Fruit fly (Drosophila melanogaster) whole organism, embryonic: Measurements from ENCODE around the gene Ptp99A.

Experiments
- Atf-2 ChIP-seq: fragments of 200-800 bp; sonication (Bioruptor generic); optimal IDR thresholded peaks from 2 replicates; lab custom pipeline; 2016; ENCODE audit warnings: missing biosample characterization, missing genetic modification characterization
- Bteb2 ChIP-seq: fragments of 200-800 bp; sonication (Bioruptor generic); optimal IDR thresholded peaks from 2 replicates; lab custom pipeline; 2016; ENCODE audit warnings: missing biosample characterization, missing genetic modification characterization
- C15 ChIP-seq: fragments of 200-800 bp; sonication (Bioruptor generic); IDR thresholded peaks from 3 replicates; pipeline ENCODE4 v1.3.6; 2022; ENCODE audit warnings: missing biosample characterization, missing genetic modification characterization
- CG13624 ChIP-seq: fragments of 200-800 bp; sonication (Bioruptor generic); optimal IDR thresholded peaks from 2 replicates; lab custom pipeline; 2016; ENCODE audit warnings: missing biosample characterization, missing genetic modification characterization
- CG14050 ChIP-seq: fragments of 200-800 bp; sonication (Bioruptor generic); IDR thresholded peaks from 3 replicates; pipeline ENCODE4 v1.3.6; 2022; ENCODE audit warnings: missing biosample characterization, missing genetic modification characterization
- CG15514 ChIP-seq: fragments of 200-800 bp; sonication (Bioruptor generic); optimal IDR thresholded peaks from 3 replicates; lab custom pipeline; 2017; ENCODE audit warnings: missing biosample characterization, missing genetic modification characterization, mild to moderate bottlenecking, moderate library complexity, missing genetic modification reagents
- CG1647 ChIP-seq: fragments of 200-800 bp; sonication (Bioruptor generic); optimal IDR thresholded peaks from 3 replicates; lab custom pipeline; 2016; ENCODE audit warnings: missing biosample characterization, missing genetic modification characterization
- CG18619 ChIP-seq: fragments of 200-800 bp; sonication (Bioruptor generic); optimal IDR thresholded peaks from 3 replicates; lab custom pipeline; 2017; ENCODE audit warnings: missing biosample characterization, mild to moderate bottlenecking, missing genetic modification characterization
- CG2199 ChIP-seq: fragments of 200-800 bp; sonication (Bioruptor generic); IDR thresholded peaks from 3 replicates; pipeline ENCODE4 v1.3.6; 2022; ENCODE audit warnings: missing biosample characterization, missing genetic modification characterization
- CG3281 ChIP-seq: fragments of 200-800 bp; sonication (Bioruptor generic); optimal IDR thresholded peaks from 3 replicates; lab custom pipeline; 2017; ENCODE audit warnings: missing biosample characterization, mild to moderate bottlenecking, missing genetic modification characterization
- CG6175 ChIP-seq: fragments of 200-800 bp; sonication (Bioruptor generic); IDR thresholded peaks from 3 replicates; pipeline ENCODE4 v1.3.6; 2022; ENCODE audit warnings: missing biosample characterization, missing genetic modification characterization
- CG7556 ChIP-seq: fragments of 200-800 bp; sonication (Bioruptor generic); optimal IDR thresholded peaks from 2 replicates; lab custom pipeline; 2017; ENCODE audit warnings: missing biosample characterization, mild to moderate bottlenecking, missing genetic modification characterization
- CG8765 ChIP-seq: fragments of 200-800 bp; sonication (Bioruptor generic); IDR thresholded peaks from 2 replicates; pipeline ENCODE4 v1.3.6; 2022; ENCODE audit warnings: missing biosample characterization, missing genetic modification characterization
- CG8944 ChIP-seq: fragments of 200-800 bp; sonication (Bioruptor generic); optimal IDR thresholded peaks from 3 replicates; lab custom pipeline; 2016; ENCODE audit warnings: missing biosample characterization, missing genetic modification characterization
- CG9215 ChIP-seq: fragments of 200-800 bp; sonication (Bioruptor generic); IDR thresholded peaks from 2 replicates; pipeline ENCODE4 v1.3.6; 2022; ENCODE audit warnings: missing biosample characterization, missing genetic modification characterization
- CHES-1-like ChIP-seq: fragments of 200-800 bp; sonication (Bioruptor generic); optimal IDR thresholded peaks from 2 replicates; lab custom pipeline; 2016; ENCODE audit warnings: missing biosample characterization, missing genetic modification characterization
- CoRest ChIP-seq: fragments of 200-800 bp; sonication (Bioruptor generic); optimal IDR thresholded peaks from 3 replicates; lab custom pipeline; 2018; ENCODE audit warnings: missing biosample characterization, mild to moderate bottlenecking, missing genetic modification characterization, moderate library complexity
- CrebB ChIP-seq: fragments of 200-800 bp; sonication (Bioruptor generic); optimal IDR thresholded peaks from 3 replicates; lab custom pipeline; 2018; ENCODE audit warnings: missing biosample characterization, mild to moderate bottlenecking, missing genetic modification characterization
- D19B ChIP-seq: fragments of 200-800 bp; sonication (Bioruptor generic); optimal IDR thresholded peaks from 2 replicates; lab custom pipeline; 2017; ENCODE audit warnings: missing biosample characterization, mild to moderate bottlenecking, missing genetic modification characterization
- Dip3 ChIP-seq: fragments of 200-800 bp; sonication (Bioruptor generic); optimal IDR thresholded peaks from 3 replicates; lab custom pipeline; 2016; ENCODE audit warnings: missing biosample characterization, missing genetic modification characterization
- Drgx ChIP-seq: fragments of 200-800 bp; sonication (Bioruptor generic); IDR thresholded peaks from 2 replicates; pipeline ENCODE4 v1.3.6; 2022; ENCODE audit warnings: missing biosample characterization, missing genetic modification characterization
- Ets97D ChIP-seq: fragments of 200-800 bp; sonication (Bioruptor generic); optimal IDR thresholded peaks from 3 replicates; lab custom pipeline; 2016; ENCODE audit warnings: missing biosample characterization, missing genetic modification characterization
- Hmr ChIP-seq: fragments of 200-800 bp; sonication (Bioruptor generic); optimal IDR thresholded peaks from 3 replicates; lab custom pipeline; 2017; ENCODE audit warnings: mild to moderate bottlenecking, missing biosample characterization, missing genetic modification reagents, missing genetic modification characterization
- Hmx ChIP-seq: fragments of 200-800 bp; sonication (Bioruptor generic); optimal IDR thresholded peaks from 2 replicates; lab custom pipeline; 2016; ENCODE audit warnings: missing biosample characterization, missing genetic modification characterization
- Hsf ChIP-seq: fragments of 200-800 bp; sonication (Bioruptor generic); optimal IDR thresholded peaks from 3 replicates; lab custom pipeline; 2016; ENCODE audit warnings: missing biosample characterization, missing genetic modification characterization
- Meics ChIP-seq: fragments of 200-800 bp; sonication (Bioruptor generic); optimal IDR thresholded peaks from 2 replicates; lab custom pipeline; 2017; ENCODE audit warnings: missing biosample characterization, mild to moderate bottlenecking, missing genetic modification characterization
- NFAT ChIP-seq: fragments of 200-800 bp; sonication (Bioruptor generic); IDR thresholded peaks from 2 replicates; pipeline ENCODE4 v1.3.6; 2022; ENCODE audit warnings: missing biosample characterization, missing genetic modification characterization
- Ravus ChIP-seq: fragments of 200-800 bp; sonication (Bioruptor generic); IDR thresholded peaks from 2 replicates; pipeline ENCODE4 v1.3.6; 2022; ENCODE audit warnings: missing biosample characterization, missing genetic modification characterization
- Scr ChIP-seq: fragments of 200-800 bp; sonication (Bioruptor generic); IDR thresholded peaks from 2 replicates; pipeline ENCODE4 v1.3.6; 2022; ENCODE audit warnings: missing biosample characterization, missing genetic modification characterization; ENCODE audit not compliant: partially characterized antibody
- Sox100B ChIP-seq: fragments of 200-800 bp; sonication (Bioruptor generic); optimal IDR thresholded peaks from 3 replicates; lab custom pipeline; 2018; ENCODE audit warnings: missing biosample characterization, mild to moderate bottlenecking, missing genetic modification characterization
- Sox102F ChIP-seq: fragments of 200-800 bp; sonication (Bioruptor generic); optimal IDR thresholded peaks from 2 replicates; lab custom pipeline; 2018; ENCODE audit warnings: missing biosample characterization, mild to moderate bottlenecking, missing genetic modification characterization, moderate library complexity
- Sry-β ChIP-seq: fragments of 200-800 bp; sonication (Bioruptor generic); optimal IDR thresholded peaks from 2 replicates; lab custom pipeline; 2018; ENCODE audit warnings: missing biosample characterization, mild to moderate bottlenecking, missing genetic modification characterization, moderate library complexity
- Xrp1 ChIP-seq: fragments of 200-800 bp; sonication (Bioruptor generic); IDR thresholded peaks from 2 replicates; pipeline ENCODE4 v1.3.6; 2022; ENCODE audit warnings: missing biosample characterization, missing genetic modification characterization
- ac ChIP-seq: fragments of 200-800 bp; sonication (Bioruptor generic); optimal IDR thresholded peaks from 3 replicates; lab custom pipeline; 2017; ENCODE audit warnings: missing biosample characterization, mild to moderate bottlenecking, missing genetic modification characterization
- ara ChIP-seq: fragments of 200-800 bp; sonication (Bioruptor generic); IDR thresholded peaks from 2 replicates; pipeline ENCODE4 v1.3.6; 2022; ENCODE audit warnings: missing biosample characterization, missing genetic modification characterization
- bsh ChIP-seq, 2 experiments: fragments of 200-800 bp; sonication (Bioruptor generic); optimal IDR thresholded peaks; 2 replicates each; lab custom pipeline; 2017 to 2018; ENCODE audit warnings: mild to moderate bottlenecking in 2 of 2, missing biosample characterization in 2 of 2, missing genetic modification characterization in 2 of 2, moderate library complexity in 1 of 2
- danr ChIP-seq: fragments of 200-800 bp; sonication (Bioruptor generic); IDR thresholded peaks from 2 replicates; pipeline ENCODE4 v1.3.6; 2022; ENCODE audit warnings: missing biosample characterization, missing genetic modification characterization
- dimm ChIP-seq: fragments of 200-800 bp; sonication (Bioruptor generic); IDR thresholded peaks from 2 replicates; pipeline ENCODE4 v1.3.6; 2022; ENCODE audit warnings: missing biosample characterization, missing genetic modification characterization
- fd64A ChIP-seq: fragments of 200-800 bp; sonication (Bioruptor generic); optimal IDR thresholded peaks from 3 replicates; lab custom pipeline; 2018; ENCODE audit warnings: missing biosample characterization, mild to moderate bottlenecking, missing genetic modification characterization
- gce ChIP-seq: fragments of 200-800 bp; sonication (Bioruptor generic); IDR thresholded peaks from 3 replicates; pipeline ENCODE4 v1.3.6; 2022; ENCODE audit warnings: missing biosample characterization, missing genetic modification characterization
- hkb ChIP-seq, 2 experiments: fragments of 200-800 bp in 1 of 2; fragments of >200 bp in 1 of 2; sonication (Bioruptor generic) in 1 of 2; IDR thresholded peaks in 1 of 2; optimal IDR thresholded peaks in 1 of 2; 2 replicates each; pipeline versions ENCODE4 v1.3.6 to Lab custom; 2017 to 2022; ENCODE audit warnings: missing biosample characterization in 1 of 2, missing genetic modification characterization in 1 of 2
- jing ChIP-seq: fragments of 200-800 bp; sonication (Bioruptor generic); optimal IDR thresholded peaks from 2 replicates; lab custom pipeline; 2018; ENCODE audit warnings: missing biosample characterization, mild to moderate bottlenecking, missing genetic modification characterization
- kah ChIP-seq: fragments of 200-800 bp; sonication (Bioruptor generic); optimal IDR thresholded peaks from 2 replicates; lab custom pipeline; 2018; ENCODE audit warnings: missing biosample characterization, mild to moderate bottlenecking, missing genetic modification characterization
- lola ChIP-seq, 3 experiments: fragments of >200 bp in 2 of 3; fragments of 200-800 bp in 1 of 3; sonication (Bioruptor generic) in 1 of 3; optimal IDR thresholded peaks; 2 replicates each; lab custom pipeline; 2017 to 2019; ENCODE audit warnings: missing biosample characterization in 3 of 3, missing genetic modification characterization in 3 of 3, mild to moderate bottlenecking in 1 of 3, moderate library complexity in 1 of 3
- nerfin-1 ChIP-seq: fragments of 200-800 bp; sonication (Bioruptor generic); optimal IDR thresholded peaks from 3 replicates; lab custom pipeline; 2019; ENCODE audit warnings: missing biosample characterization, mild to moderate bottlenecking, missing genetic modification characterization, moderate library complexity
- pan ChIP-seq, 4 experiments: fragments of >200 bp in 3 of 4; fragments of 200-800 bp in 1 of 4; sonication (Bioruptor generic) in 1 of 4; optimal IDR thresholded peaks in 3 of 4; IDR thresholded peaks in 1 of 4; 2 replicates each; pipeline versions ENCODE4 v1.3.6 to Lab custom; 2017 to 2022; ENCODE audit warnings: missing biosample characterization in 2 of 4, missing genetic modification characterization in 2 of 4, mixed read lengths in 1 of 4
- peb ChIP-seq: fragments of 200-800 bp; sonication (Bioruptor generic); IDR thresholded peaks from 2 replicates; pipeline ENCODE4 v1.3.6; 2022; ENCODE audit warnings: missing biosample characterization, missing genetic modification characterization
- schlank ChIP-seq: fragments of 200-800 bp; sonication (Bioruptor generic); optimal IDR thresholded peaks from 2 replicates; lab custom pipeline; 2018; ENCODE audit warnings: missing biosample characterization, mild to moderate bottlenecking, missing genetic modification characterization
- unpg ChIP-seq: fragments of 200-800 bp; sonication (Bioruptor generic); optimal IDR thresholded peaks from 3 replicates; lab custom pipeline; 2018; ENCODE audit warnings: missing biosample characterization, mild to moderate bottlenecking, missing genetic modification characterization, moderate library complexity
- vvl ChIP-seq: fragments of 200-800 bp; sonication (Bioruptor generic); IDR thresholded peaks from 2 replicates; pipeline ENCODE4 v1.3.6; 2022; ENCODE audit warnings: missing biosample characterization, missing genetic modification characterization
- yki ChIP-seq: fragments of >200 bp; optimal IDR thresholded peaks from 3 replicates; lab custom pipeline; 2018

Gene Ptp99A

dm6 chr3R:29522164-29522563, 144.7 kb downstream of the Ptp99A start (continued):
- no peak for TF ChIP-seq C15
- TF ChIP-seq gce (GFP tag; lab: Robert Waterston, UW) = no peak
- TF ChIP-seq lola (GFP tag; optimal IDR thresholded peaks at IDR 0.05; lab: Kevin White, UChicago) = peak in 1 of 3 experiments; percentile 80
- TF ChIP-seq Xrp1 (GFP tag; lab: Robert Waterston, UW) = peak; percentile 82
- TF ChIP-seq nerfin-1 (tag; lab: Kevin White, UChicago) = peak; percentile 46
- no peak for TF ChIP-seq Atf-2 (GFP tag; lab: Kevin White, UChicago)
- TF ChIP-seq hkb (optimal IDR thresholded peaks at IDR 0.05; lab: Kevin White, UChicago) = no peak
- TF ChIP-seq hkb (GFP tag; IDR thresholded peaks at IDR 0.05; lab: Robert Waterston, UW) = peak; percentile 44; the same call in 1 of the 2 replicates
- TF ChIP-seq Sox100B (GFP tag; lab: Kevin White, UChicago) = peak; percentile 33
- TF ChIP-seq CG8944 (GFP tag; lab: Kevin White, UChicago) = peak; percentile 1
- TF ChIP-seq schlank (tag; lab: Kevin White, UChicago) = no peak
- TF ChIP-seq CG7556 (GFP tag; lab: Kevin White, UChicago) = peak; percentile 9
- TF ChIP-seq CG13624 (GFP tag; lab: Kevin White, UChicago) = no peak
- no peak for TF ChIP-seq Hmx
- TF ChIP-seq kah = no peak
- peak; percentile 33; the same call in 1 of the 2 replicates for TF ChIP-seq danr (GFP tag; lab: Robert Waterston, UW)
- TF ChIP-seq vvl = peak; percentile 80
- TF ChIP-seq Ravus = no peak
- no peak for TF ChIP-seq CG18619
- peak; percentile 78 for TF ChIP-seq ara
- no peak for TF ChIP-seq CG9215 (GFP tag; lab: Robert Waterston, UW)
- no peak for TF ChIP-seq CG14050 (GFP tag; lab: Robert Waterston, UW)
- no peak for TF ChIP-seq CG1647 (GFP tag; lab: Kevin White, UChicago)
- TF ChIP-seq NFAT (GFP tag; lab: Robert Waterston, UW) = no peak
- TF ChIP-seq Ets97D (GFP tag; lab: Kevin White, UChicago) = no peak
- no peak for TF ChIP-seq CG6175 (GFP tag; lab: Robert Waterston, UW)
- TF ChIP-seq unpg (GFP tag; lab: Kevin White, UChicago) = peak; percentile 58
- TF ChIP-seq Hsf (GFP tag; lab: Kevin White, UChicago) = peak; percentile 23
- no peak for TF ChIP-seq Meics (GFP tag; lab: Kevin White, UChicago)
- no peak for TF ChIP-seq CrebB (tag; lab: Kevin White, UChicago)
- TF ChIP-seq CG3281 = no peak
- TF ChIP-seq ac (GFP tag; lab: Kevin White, UChicago) = peak; percentile 37
- no peak for TF ChIP-seq CG15514 (GFP tag; lab: Kevin White, UChicago)
- peak in 1 of 2 experiments; percentile 74 for TF ChIP-seq bsh (GFP tag; optimal IDR thresholded peaks at IDR 0.05; lab: Kevin White, UChicago)
- TF ChIP-seq CHES-1-like = no peak
- TF ChIP-seq jing = peak; percentile 34
- TF ChIP-seq Scr = no peak
- 0 out of 2 replicates have a peak, but pooled peaks have one; percentile 15 for TF ChIP-seq Drgx
- no peak for TF ChIP-seq Hmr (GFP tag; lab: Kevin White, UChicago)
- TF ChIP-seq CG2199 (GFP tag; lab: Robert Waterston, UW) = no peak
- TF ChIP-seq peb = no peak
- no peak for TF ChIP-seq Bteb2 (GFP tag; lab: Kevin White, UChicago)
- peak; percentile 60; the same call in 1 of the 2 replicates for TF ChIP-seq CG8765 (GFP tag; lab: Robert Waterston, UW)
- TF ChIP-seq D19B (GFP tag; lab: Kevin White, UChicago) = no peak
- TF ChIP-seq fd64A (GFP tag; lab: Kevin White, UChicago) = no peak
- no peak for TF ChIP-seq dimm (GFP tag; lab: Robert Waterston, UW)
- no peak for TF ChIP-seq yki (lab: Kevin White, UChicago)
- peak; percentile 47 for TF ChIP-seq CoRest (tag; lab: Kevin White, UChicago)
- TF ChIP-seq pan (optimal IDR thresholded peaks at IDR 0.05; lab: Kevin White, UChicago) = no peak
- peak in 1 of 2 experiments; percentile 60 for TF ChIP-seq pan (GFP tag; optimal IDR thresholded peaks at IDR 0.05 in 1 of 2, IDR thresholded peaks at IDR 0.05 in 1 of 2)
- TF ChIP-seq Sox102F (GFP tag; lab: Kevin White, UChicago) = peak; percentile 49
- no peak for TF ChIP-seq Dip3 (GFP tag; lab: Kevin White, UChicago)
- TF ChIP-seq Sry-β (GFP tag; lab: Kevin White, UChicago) = no peak
